Worm (Caenorhabditis elegans) whole organism, young adult: ENCODE measurements around the gene vab-7.

ENCODE experiments used
- C06A6.2 ChIP-seq: fragments of 200-800 bp; sonication (Bioruptor generic); conservative IDR thresholded peaks from 2 replicates; pipeline ENCODE4 v1.3.6; 2022; ENCODE audit warnings: missing genetic modification characterization, missing compliant biosample characterization
- C17E4.6 ChIP-seq: fragments of 200-800 bp; sonication (Bioruptor generic); IDR thresholded peaks from 2 replicates; pipeline ENCODE4 v1.3.6; 2022; ENCODE audit warnings: missing genetic modification reagents, missing genetic modification characterization, missing compliant biosample characterization
- D2030.7 ChIP-seq: fragments of 200-800 bp; sonication (Bioruptor generic); IDR thresholded peaks from 2 replicates; pipeline ENCODE4 v1.3.6; 2022; ENCODE audit warnings: missing genetic modification reagents, missing genetic modification characterization, missing compliant biosample characterization
- F33H1.4 ChIP-seq: fragments of 200-800 bp; sonication (Bioruptor generic); IDR thresholded peaks from 2 replicates; pipeline ENCODE4 v1.3.6; 2022; ENCODE audit warnings: missing genetic modification reagents, missing genetic modification characterization, missing compliant biosample characterization
- F49E8.2 ChIP-seq: sonication (generic microtip); optimal IDR thresholded peaks from 3 replicates; lab custom pipeline; 2017; ENCODE audit warnings: missing genetic modification characterization, mild to moderate bottlenecking, missing compliant biosample characterization, antibody characterized with exemption, moderate library complexity; ENCODE audit not compliant: insufficient read depth
- F52B5.7 ChIP-seq: sonication (generic microtip); optimal IDR thresholded peaks from 2 replicates; lab custom pipeline; 2016; ENCODE audit warnings: mild to moderate bottlenecking, missing genetic modification characterization, missing compliant biosample characterization
- T07F8.4 ChIP-seq: sonication (generic microtip); optimal IDR thresholded peaks from 2 replicates; lab custom pipeline; 2016; ENCODE audit warnings: mild to moderate bottlenecking, missing genetic modification characterization, moderate library complexity, missing compliant biosample characterization
- aptf-3 ChIP-seq: fragments of 200-800 bp; sonication (Bioruptor generic); IDR thresholded peaks from 2 replicates; pipeline ENCODE4 v1.3.6; 2022; ENCODE audit warnings: missing genetic modification characterization, missing compliant biosample characterization
- athp-1 ChIP-seq: sonication (generic microtip); optimal IDR thresholded peaks from 2 replicates; lab custom pipeline; 2017; ENCODE audit warnings: mild to moderate bottlenecking, missing genetic modification characterization, missing compliant biosample characterization
- attf-3 ChIP-seq: fragments of 200-800 bp; sonication (Bioruptor generic); conservative IDR thresholded peaks from 2 replicates; pipeline ENCODE4 v1.3.6; 2022; ENCODE audit warnings: missing genetic modification reagents, missing genetic modification characterization, missing compliant biosample characterization
- ceh-91 ChIP-seq: fragments of 200-800 bp; sonication (Bioruptor generic); IDR thresholded peaks from 2 replicates; pipeline ENCODE4 v1.3.6; 2022; ENCODE audit warnings: missing genetic modification reagents, missing genetic modification characterization, missing compliant biosample characterization
- dox-1 ChIP-seq: fragments of 200-800 bp; sonication (Bioruptor generic); IDR thresholded peaks from 2 replicates; pipeline ENCODE4 v1.3.6; 2022; ENCODE audit warnings: missing genetic modification reagents, missing genetic modification characterization, missing compliant biosample characterization
- lin-26 ChIP-seq: fragments of 200-800 bp; sonication (Bioruptor generic); IDR thresholded peaks from 2 replicates; pipeline ENCODE4 v1.3.6; 2022; ENCODE audit warnings: missing genetic modification reagents, missing genetic modification characterization, missing compliant biosample characterization
- mcd-1 ChIP-seq: fragments of 200-800 bp; sonication (Bioruptor generic); IDR thresholded peaks from 2 replicates; pipeline ENCODE4 v1.3.6; 2022; ENCODE audit warnings: missing genetic modification reagents, missing genetic modification characterization, missing compliant biosample characterization
- nfyb-1 ChIP-seq: fragments of 200-800 bp; sonication (Bioruptor generic); IDR thresholded peaks from 2 replicates; pipeline ENCODE4 v1.3.6; 2022; ENCODE audit warnings: missing genetic modification reagents, missing genetic modification characterization, missing compliant biosample characterization
- pbrm-1 ChIP-seq: fragments of 200-800 bp; sonication (Bioruptor generic); IDR thresholded peaks from 2 replicates; pipeline ENCODE4 v1.3.6; 2022; ENCODE audit warnings: missing genetic modification reagents, missing genetic modification characterization, missing compliant biosample characterization
- rcor-1 ChIP-seq: fragments of 200-800 bp; sonication (Bioruptor generic); IDR thresholded peaks from 2 replicates; pipeline ENCODE4 v1.3.6; 2022; ENCODE audit warnings: missing genetic modification reagents, missing genetic modification characterization, missing compliant biosample characterization
- rpc-1 ChIP-seq, 2 experiments: fragments of 150-350 bp in 1 of 2; sonication (generic microtip) in 1 of 2; optimal IDR thresholded peaks; 2 replicates each; lab custom pipeline; 2014 to 2018; ENCODE audit warnings: missing biosample characterization in 1 of 2, missing genetic modification characterization in 1 of 2, missing genetic modification reagents in 1 of 2, missing genotype in 1 of 2
- sea-2 ChIP-seq: fragments of 200-800 bp; sonication (Bioruptor generic); IDR thresholded peaks from 2 replicates; pipeline ENCODE4 v1.3.6; 2022; ENCODE audit warnings: missing genetic modification characterization, missing compliant biosample characterization
- sptf-2 ChIP-seq: fragments of 200-800 bp; sonication (Bioruptor generic); optimal IDR thresholded peaks from 2 replicates; lab custom pipeline; 2018; ENCODE audit warnings: mild to moderate bottlenecking, missing genetic modification characterization, missing compliant biosample characterization
- tbp1 ChIP-seq: fragments of 200-800 bp; sonication (Bioruptor generic); optimal IDR thresholded peaks from 2 replicates; lab custom pipeline; 2018; ENCODE audit warnings: mild to moderate bottlenecking, missing genetic modification characterization, missing compliant biosample characterization
- unc-62 ChIP-seq: fragments of 150-350 bp; optimal IDR thresholded peaks from 2 replicates; lab custom pipeline; 2014; ENCODE audit warnings: missing biosample characterization, missing genetic modification reagents, missing genetic modification characterization
- zfh-2 ChIP-seq: fragments of 200-800 bp; sonication (Bioruptor generic); conservative IDR thresholded peaks from 2 replicates; pipeline ENCODE4 v1.3.6; 2022; ENCODE audit warnings: missing genetic modification reagents, missing genetic modification characterization, missing compliant biosample characterization
- ztf-3 ChIP-seq: fragments of 200-800 bp; sonication (Bioruptor generic); optimal IDR thresholded peaks from 2 replicates; lab custom pipeline; 2018; ENCODE audit warnings: mild to moderate bottlenecking, missing genetic modification characterization, missing compliant biosample characterization

The vab-7 gene

DNA sequence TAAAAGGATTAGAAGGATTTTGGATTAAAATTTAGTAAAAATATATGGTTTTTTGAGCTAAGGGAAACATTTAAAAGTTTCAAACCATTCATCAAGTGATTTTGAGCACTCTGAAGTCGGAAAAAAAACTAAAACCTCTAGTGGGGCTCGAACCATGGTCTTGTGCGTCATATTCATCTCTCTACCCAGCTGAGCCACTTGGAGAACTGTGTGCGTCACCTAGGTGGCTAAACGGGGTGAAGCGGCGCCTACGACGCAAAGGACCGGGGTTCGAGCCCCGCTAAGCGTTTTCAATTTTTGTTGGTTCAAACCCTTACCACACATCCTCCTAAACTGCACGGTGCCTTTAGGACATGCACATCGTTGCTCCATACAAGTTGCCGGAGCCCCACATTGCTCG, 40.2 kb downstream of the vab-7 start:
- no peak for TF ChIP-seq rcor-1
- TF ChIP-seq athp-1 (tag; lab: Kevin White, UChicago) = no peak
- TF ChIP-seq rpc-1 (optimal IDR thresholded peaks at IDR 0.05; lab: Kevin White, UChicago) = no peak
- TF ChIP-seq rpc-1 (tag; optimal IDR thresholded peaks at IDR 0.05; lab: Kevin White, UChicago) = peak; percentile 51
- TF ChIP-seq dox-1 = 0 out of 2 replicates have a peak, but pooled peaks have one; percentile 25
- TF ChIP-seq mcd-1 (GFP tag; lab: Robert Waterston, UW) = no peak
- peak; percentile 35 for TF ChIP-seq F33H1.4 (GFP tag; lab: Robert Waterston, UW)
- 0 out of 2 replicates have a peak, but pooled peaks have one; percentile 16 for TF ChIP-seq sea-2 (GFP tag; lab: Robert Waterston, UW)
- no peak for TF ChIP-seq unc-62
- TF ChIP-seq D2030.7 (GFP tag; lab: Robert Waterston, UW) = 0 out of 2 replicates have a peak, but pooled peaks have one; percentile 25
- TF ChIP-seq pbrm-1 (GFP tag; lab: Robert Waterston, UW) = 0 out of 2 replicates have a peak, but pooled peaks have one; percentile 31
- TF ChIP-seq attf-3 (GFP tag; lab: Robert Waterston, UW) = no peak
- TF ChIP-seq tbp1 (GFP tag; lab: Kevin White, UChicago) = peak; percentile 70

- TF ChIP-seq sptf-2 (GFP tag; lab: Kevin White, UChicago) (no peak), nfyb-1 (0 out of 2 replicates have a peak, but pooled peaks have one; percentile 32), tbp1 (GFP tag; lab: Kevin White, UChicago) (peak; percentile 50), rpc-1 (optimal IDR thresholded peaks at IDR 0.05; lab: Kevin White, UChicago) (no peak), rpc-1 (tag; optimal IDR thresholded peaks at IDR 0.05; lab: Kevin White, UChicago) (peak; percentile 31), F49E8.2 (no peak), lin-26 (GFP tag; lab: Robert Waterston, UW) (peak; percentile 63; the same call in 1 of the 2 replicates), zfh-2 (0 out of 2 replicates have a peak, but pooled peaks have one; percentile 54)
These were observed 42.8 kb downstream of the vab-7 start for ce11 chrIII:10962910-10963309.

ce11 chrIII:10967010-10967409, 46.9 kb downstream of the vab-7 start, which contains the start of gene W05B2.2:
W05B2.2 (minus strand) TSS chrIII:10967110.
- no peak for TF ChIP-seq ceh-91 (GFP tag; lab: Robert Waterston, UW)
- TF ChIP-seq T07F8.4 (tag; lab: Kevin White, UChicago) = no peak
- TF ChIP-seq F52B5.7 (tag; lab: Kevin White, UChicago) = no peak
- TF ChIP-seq sptf-2 (GFP tag; lab: Kevin White, UChicago) = no peak
- no peak for TF ChIP-seq C06A6.2 (GFP tag; lab: Robert Waterston, UW)
- no peak for TF ChIP-seq lin-26 (GFP tag; lab: Robert Waterston, UW)
- no peak for TF ChIP-seq mcd-1 (GFP tag; lab: Robert Waterston, UW)
- TF ChIP-seq C17E4.6 (GFP tag; lab: Robert Waterston, UW) = no peak

DNA sequence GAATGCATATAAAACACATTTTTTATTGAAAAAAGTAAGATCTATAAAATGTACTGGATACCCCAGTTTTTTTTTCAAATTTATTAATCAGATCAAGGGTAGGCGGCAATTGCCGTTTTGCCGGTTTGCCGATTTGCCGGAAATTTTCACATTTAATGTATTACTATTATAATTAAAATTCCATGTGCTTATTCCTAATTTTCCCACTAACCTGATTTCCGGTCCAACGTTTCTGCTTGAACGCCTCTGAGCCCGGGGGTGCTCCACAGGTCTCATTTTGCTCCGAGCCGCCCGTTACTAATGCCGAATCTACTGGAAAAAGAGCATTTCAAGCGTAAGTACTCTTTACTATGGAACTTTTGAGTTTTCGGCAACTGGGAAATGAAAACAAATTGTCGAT, 49.5 kb downstream of the vab-7 start, which contains the start of gene dhc-4:
TSS of gene dhc-4 (plus strand) at position 301 of the 400 bp plus-strand sequence.
- no peak for TF ChIP-seq aptf-3 (GFP tag; lab: Robert Waterston, UW)
- TF ChIP-seq ztf-3 (GFP tag; lab: Kevin White, UChicago) = no peak
